Worm (Caenorhabditis elegans): Measurements from ENCODE around the gene Y116F11B.17.

- TF ChIP-seq mdl-1 (tag; optimal IDR thresholded peaks at IDR 0.05) (no peak), hlh-11 (tag; optimal IDR thresholded peaks at IDR 0.05) (no peak), nhr-77 (tag; optimal IDR thresholded peaks at IDR 0.05) (no peak), skn-1 (tag; optimal IDR thresholded peaks at IDR 0.05) (no peak), nhr-76 (tag; optimal IDR thresholded peaks at IDR 0.05) (no peak), ZK546.5 (tag; optimal IDR thresholded peaks at IDR 0.05) (no peak), lin-39 (tag; optimal IDR thresholded peaks at IDR 0.05) (no peak), pqm-1 (tag; optimal IDR thresholded peaks at IDR 0.05) (no peak), egl-27 (tag; optimal IDR thresholded peaks at IDR 0.05) (no peak), unc-62 (GFP tag; optimal IDR thresholded peaks at IDR 0.05 in 1 of 2) (no peak), unc-62 (tag; optimal IDR thresholded peaks at IDR 0.05) (no peak), jun-1 (tag; optimal IDR thresholded peaks at IDR 0.05) (no peak), T26A8.4 (GFP tag; IDR thresholded peaks at IDR 0.05) (no peak), ceh-82 (tag; optimal IDR thresholded peaks at IDR 0.05) (no peak)
Measured at ce11 chrV:19801033-19801432, 21.0 kb downstream of the Y116F11B.17 start, which contains the start of gene Y116F11B.2.
